Fruit fly (Drosophila melanogaster) whole organism, embryonic: ENCODE results near the gene CG34238.

Experiments used
- CG10979 ChIP-seq: fragments of 200-800 bp; sonication (Bioruptor generic); optimal IDR thresholded peaks from 2 replicates; lab custom pipeline; 2018; ENCODE audit warnings: missing biosample characterization, mild to moderate bottlenecking, missing genetic modification characterization, moderate library complexity
- CG12155 ChIP-seq: fragments of 200-800 bp; sonication (Bioruptor generic); optimal IDR thresholded peaks from 3 replicates; lab custom pipeline; 2016; ENCODE audit warnings: missing biosample characterization, missing genetic modification characterization
- CG13123 ChIP-seq: fragments of 200-800 bp; sonication (Bioruptor generic); optimal IDR thresholded peaks from 2 replicates; lab custom pipeline; 2016; ENCODE audit warnings: missing biosample characterization, missing genetic modification characterization
- CG14667 ChIP-seq: fragments of 200-800 bp; sonication (Bioruptor generic); IDR thresholded peaks from 2 replicates; pipeline ENCODE4 v1.3.6; 2022; ENCODE audit warnings: missing biosample characterization, missing genetic modification characterization
- CG15479 ChIP-seq: fragments of 200-800 bp; sonication (Bioruptor generic); optimal IDR thresholded peaks from 3 replicates; lab custom pipeline; 2019; ENCODE audit warnings: missing biosample characterization, mild to moderate bottlenecking, missing genetic modification characterization, moderate library complexity
- CG15601 ChIP-seq: fragments of 200-800 bp; sonication (Bioruptor generic); optimal IDR thresholded peaks from 3 replicates; lab custom pipeline; 2019; ENCODE audit warnings: missing biosample characterization, mild to moderate bottlenecking, missing genetic modification characterization, moderate library complexity
- CG2678 ChIP-seq: fragments of 200-800 bp; sonication (Bioruptor generic); optimal IDR thresholded peaks from 3 replicates; lab custom pipeline; 2019; ENCODE audit warnings: missing biosample characterization, mild to moderate bottlenecking, missing genetic modification characterization, moderate library complexity
- CG2889 ChIP-seq: fragments of 200-800 bp; sonication (Bioruptor generic); IDR thresholded peaks from 3 replicates; pipeline ENCODE4 v1.3.6; 2022; ENCODE audit warnings: missing biosample characterization, missing genetic modification characterization
- CG31365 ChIP-seq: fragments of 200-800 bp; sonication (Bioruptor generic); optimal IDR thresholded peaks from 2 replicates; lab custom pipeline; 2018; ENCODE audit warnings: missing biosample characterization, mild to moderate bottlenecking, missing genetic modification characterization
- CG31388 ChIP-seq: fragments of 200-800 bp; sonication (Bioruptor generic); optimal IDR thresholded peaks from 2 replicates; lab custom pipeline; 2016; ENCODE audit warnings: missing biosample characterization, missing genetic modification characterization
- CG34376 ChIP-seq: fragments of 200-800 bp; sonication (Bioruptor generic); optimal IDR thresholded peaks from 2 replicates; lab custom pipeline; 2018; ENCODE audit warnings: missing biosample characterization, mild to moderate bottlenecking, missing genetic modification characterization
- CG3726 ChIP-seq: fragments of 200-800 bp; sonication (Bioruptor generic); IDR thresholded peaks from 3 replicates; pipeline ENCODE4, ENCODE4 v1.3.6; 2022; ENCODE audit warnings: missing biosample characterization, missing genetic modification characterization
- CG4360 ChIP-seq: fragments of 200-800 bp; sonication (Bioruptor generic); IDR thresholded peaks from 2 replicates; pipeline ENCODE4 v1.3.6; 2022; ENCODE audit warnings: missing biosample characterization, missing genetic modification characterization
- CG4854 ChIP-seq: fragments of 200-800 bp; sonication (Bioruptor generic); optimal IDR thresholded peaks from 2 replicates; lab custom pipeline; 2016; ENCODE audit warnings: missing biosample characterization, missing genetic modification characterization, inconsistent platforms
- CG5180 ChIP-seq: fragments of 200-800 bp; sonication (Bioruptor generic); optimal IDR thresholded peaks from 3 replicates; lab custom pipeline; 2017; ENCODE audit warnings: missing biosample characterization, missing genetic modification characterization, mild to moderate bottlenecking, moderate library complexity, missing genetic modification reagents
- CG5245 ChIP-seq: fragments of 200-800 bp; sonication (Bioruptor generic); optimal IDR thresholded peaks from 3 replicates; lab custom pipeline; 2016; ENCODE audit warnings: missing biosample characterization, missing genetic modification characterization
- CG6272 ChIP-seq: fragments of 200-800 bp; sonication (Bioruptor generic); IDR thresholded peaks from 2 replicates; pipeline ENCODE4 v1.3.6; 2022; ENCODE audit warnings: missing biosample characterization, missing genetic modification characterization
- CG7987 ChIP-seq: fragments of 200-800 bp; sonication (Bioruptor generic); optimal IDR thresholded peaks from 2 replicates; lab custom pipeline; 2018; ENCODE audit warnings: missing biosample characterization, mild to moderate bottlenecking, missing genetic modification characterization, moderate library complexity
- CG8765 ChIP-seq: fragments of 200-800 bp; sonication (Bioruptor generic); IDR thresholded peaks from 2 replicates; pipeline ENCODE4 v1.3.6; 2022; ENCODE audit warnings: missing biosample characterization, missing genetic modification characterization
- CkIIα-i1 ChIP-seq: fragments of 200-800 bp; sonication (Bioruptor generic); IDR thresholded peaks from 2 replicates; pipeline ENCODE4 v1.3.6; 2022; ENCODE audit warnings: missing biosample characterization, missing genetic modification characterization
- Dbx ChIP-seq: fragments of 200-800 bp; sonication (Bioruptor generic); IDR thresholded peaks from 3 replicates; pipeline ENCODE4 v1.3.6; 2022; ENCODE audit warnings: missing biosample characterization, missing genetic modification characterization
- Dref ChIP-seq: fragments of 200-800 bp; sonication (Bioruptor generic); IDR thresholded peaks from 2 replicates; pipeline ENCODE4 v1.3.6; 2022; ENCODE audit warnings: missing biosample characterization, missing genetic modification characterization
- Hey ChIP-seq: fragments of 200-800 bp; sonication (Bioruptor generic); optimal IDR thresholded peaks from 3 replicates; lab custom pipeline; 2018; ENCODE audit warnings: missing biosample characterization, mild to moderate bottlenecking, missing genetic modification characterization
- Hr39 ChIP-seq: fragments of >200 bp; optimal IDR thresholded peaks from 2 replicates; lab custom pipeline; 2017
- Lhr ChIP-seq: fragments of 200-800 bp; sonication (Bioruptor generic); optimal IDR thresholded peaks from 3 replicates; lab custom pipeline; 2017; ENCODE audit warnings: mild to moderate bottlenecking, missing biosample characterization, missing genetic modification reagents, missing genetic modification characterization
- Nf-YB ChIP-seq: fragments of 200-800 bp; sonication (Bioruptor generic); optimal IDR thresholded peaks from 3 replicates; lab custom pipeline; 2019; ENCODE audit warnings: missing biosample characterization, mild to moderate bottlenecking, missing genetic modification characterization, moderate library complexity
- PHDP ChIP-seq: fragments of 200-800 bp; sonication (Bioruptor generic); optimal IDR thresholded peaks from 3 replicates; lab custom pipeline; 2018; ENCODE audit warnings: missing biosample characterization, mild to moderate bottlenecking, missing genetic modification characterization, moderate library complexity
- Six4 ChIP-seq: fragments of 200-800 bp; sonication (Bioruptor generic); optimal IDR thresholded peaks from 2 replicates; lab custom pipeline; 2016; ENCODE audit warnings: missing biosample characterization, missing genetic modification characterization
- Sox102F ChIP-seq: fragments of 200-800 bp; sonication (Bioruptor generic); optimal IDR thresholded peaks from 2 replicates; lab custom pipeline; 2018; ENCODE audit warnings: missing biosample characterization, mild to moderate bottlenecking, missing genetic modification characterization, moderate library complexity
- ato ChIP-seq: fragments of 200-800 bp; sonication (Bioruptor generic); IDR thresholded peaks from 2 replicates; pipeline ENCODE4 v1.3.6; 2022; ENCODE audit warnings: missing biosample characterization, missing genetic modification characterization; ENCODE audit not compliant: partially characterized antibody
- bsh ChIP-seq, 2 experiments: fragments of 200-800 bp; sonication (Bioruptor generic); optimal IDR thresholded peaks; 2 replicates each; lab custom pipeline; 2017 to 2018; ENCODE audit warnings: mild to moderate bottlenecking in 2 of 2, missing biosample characterization in 2 of 2, missing genetic modification characterization in 2 of 2, moderate library complexity in 1 of 2
- cas ChIP-seq: fragments of 200-800 bp; sonication (Bioruptor generic); IDR thresholded peaks from 2 replicates; pipeline ENCODE4 v1.3.6; 2022; ENCODE audit warnings: missing biosample characterization, missing genetic modification characterization
- chif ChIP-seq, 2 experiments: fragments of 200-800 bp; sonication (Bioruptor generic); optimal IDR thresholded peaks; 3 replicates each; lab custom pipeline; 2016; ENCODE audit warnings: missing biosample characterization in 2 of 2, missing genetic modification characterization in 2 of 2
- chinmo ChIP-seq: fragments of 200-800 bp; sonication (Bioruptor generic); IDR thresholded peaks from 4 replicates; pipeline ENCODE4 v1.3.6; 2022; ENCODE audit warnings: missing biosample characterization, missing genetic modification characterization; ENCODE audit not compliant: partially characterized antibody
- chm ChIP-seq: fragments of 200-800 bp; sonication (Bioruptor generic); IDR thresholded peaks from 2 replicates; pipeline ENCODE4 v1.3.6; 2022; ENCODE audit warnings: missing biosample characterization, missing genetic modification characterization
- dm ChIP-seq: fragments of 200-800 bp; sonication (Bioruptor generic); optimal IDR thresholded peaks from 3 replicates; lab custom pipeline; 2016; ENCODE audit warnings: missing biosample characterization, missing genetic modification characterization
- ftz-f1 ChIP-seq: fragments of 200-800 bp; sonication (Bioruptor generic); optimal IDR thresholded peaks from 2 replicates; lab custom pipeline; 2016; ENCODE audit warnings: missing biosample characterization, missing genetic modification characterization
- oc ChIP-seq: fragments of 200-800 bp; sonication (Bioruptor generic); optimal IDR thresholded peaks from 2 replicates; lab custom pipeline; 2018; ENCODE audit warnings: missing biosample characterization, mild to moderate bottlenecking, missing genetic modification characterization, moderate library complexity
- otp ChIP-seq: fragments of 200-800 bp; sonication (Bioruptor generic); IDR thresholded peaks from 3 replicates; pipeline ENCODE4, ENCODE4 v1.3.6; 2022; ENCODE audit warnings: missing biosample characterization, missing genetic modification characterization
- pfk ChIP-seq: fragments of 200-800 bp; sonication (Bioruptor generic); optimal IDR thresholded peaks from 2 replicates; lab custom pipeline; 2018; ENCODE audit warnings: missing biosample characterization, mild to moderate bottlenecking, missing genetic modification characterization, moderate library complexity
- ro ChIP-seq: fragments of 200-800 bp; sonication (Bioruptor generic); IDR thresholded peaks from 2 replicates; pipeline ENCODE4 v1.3.6; 2022; ENCODE audit warnings: missing biosample characterization, missing genetic modification characterization
- row ChIP-seq: fragments of 200-800 bp; sonication (Bioruptor generic); IDR thresholded peaks from 3 replicates; pipeline ENCODE4 v1.3.6; 2022; ENCODE audit warnings: missing biosample characterization, missing genetic modification characterization
- schlank ChIP-seq: fragments of 200-800 bp; sonication (Bioruptor generic); optimal IDR thresholded peaks from 2 replicates; lab custom pipeline; 2018; ENCODE audit warnings: missing biosample characterization, mild to moderate bottlenecking, missing genetic modification characterization
- sd ChIP-seq: fragments of 200-800 bp; sonication (Bioruptor generic); optimal IDR thresholded peaks from 3 replicates; lab custom pipeline; 2018; ENCODE audit warnings: missing biosample characterization, mild to moderate bottlenecking, missing genetic modification characterization, moderate library complexity
- slbo ChIP-seq: fragments of 200-800 bp; sonication (Bioruptor generic); IDR thresholded peaks from 2 replicates; pipeline ENCODE4 v1.3.6; 2022; ENCODE audit warnings: missing biosample characterization, missing genetic modification characterization
- slou ChIP-seq: fragments of 200-800 bp; sonication (Bioruptor generic); optimal IDR thresholded peaks from 3 replicates; lab custom pipeline; 2016; ENCODE audit warnings: missing biosample characterization, missing genetic modification characterization
- sna ChIP-seq: fragments of 200-800 bp; sonication (Bioruptor generic); IDR thresholded peaks from 2 replicates; pipeline ENCODE4 v1.3.6; 2022; ENCODE audit warnings: missing biosample characterization, missing genetic modification characterization; ENCODE audit not compliant: partially characterized antibody
- stwl ChIP-seq: fragments of 200-800 bp; sonication (Bioruptor generic); optimal IDR thresholded peaks from 3 replicates; lab custom pipeline; 2018; ENCODE audit warnings: missing biosample characterization, mild to moderate bottlenecking, missing genetic modification characterization, moderate library complexity
- vvl ChIP-seq: fragments of 200-800 bp; sonication (Bioruptor generic); IDR thresholded peaks from 2 replicates; pipeline ENCODE4 v1.3.6; 2022; ENCODE audit warnings: missing biosample characterization, missing genetic modification characterization
- wor ChIP-seq: fragments of 200-800 bp; sonication (Bioruptor generic); IDR thresholded peaks from 2 replicates; pipeline ENCODE4 v1.3.6; 2022; ENCODE audit warnings: missing biosample characterization, missing genetic modification characterization
- yki ChIP-seq: fragments of >200 bp; optimal IDR thresholded peaks from 3 replicates; lab custom pipeline; 2018

CG34238 gene

dm6 chr3L:10659993-10660743 lies 33.9 kb downstream of the CG34238 start (continued):
- TF ChIP-seq Hey (tag; lab: Kevin White, UChicago) (no peak), sna (GFP tag; lab: Robert Waterston, UW) (no peak), Nf-YB (GFP tag; lab: Kevin White, UChicago) (no peak), slbo (GFP tag; lab: Robert Waterston, UW) (no peak; the same call in 1 of the 2 replicates), ftz-f1 (no peak), PHDP (tag; lab: Kevin White, UChicago) (peak; percentile 1), Dbx (GFP tag; lab: Robert Waterston, UW) (no peak), CG31388 (GFP tag; lab: Kevin White, UChicago) (no peak), CG5245 (no peak), ato (no peak), oc (tag; lab: Kevin White, UChicago) (no peak), CG14667 (no peak), schlank (tag; lab: Kevin White, UChicago) (no peak), CG31365 (tag; lab: Kevin White, UChicago) (no peak), stwl (tag; lab: Kevin White, UChicago) (no peak), chinmo (no peak), CG4854 (GFP tag; lab: Kevin White, UChicago) (no peak), slou (GFP tag; lab: Kevin White, UChicago) (no peak), CG15479 (GFP tag; lab: Kevin White, UChicago) (peak; percentile 96), wor (GFP tag; lab: Robert Waterston, UW) (no peak), otp (GFP tag; lab: Robert Waterston, UW) (no peak), CG15601 (tag; lab: Kevin White, UChicago) (peak; percentile 25), CG2889 (GFP tag; lab: Robert Waterston, UW) (no peak), Lhr (GFP tag; lab: Kevin White, UChicago) (no peak), yki (lab: Kevin White, UChicago) (no peak), CG3726 (GFP tag; lab: Robert Waterston, UW) (no peak), ro (GFP tag; lab: Robert Waterston, UW) (no peak), CG7987 (GFP tag; lab: Kevin White, UChicago) (no peak), CG2678 (tag; lab: Kevin White, UChicago) (peak; percentile 30), CG10979 (tag; lab: Kevin White, UChicago) (peak; percentile 48), CG6272 (GFP tag; lab: Robert Waterston, UW) (no peak), CG34376 (GFP tag; lab: Kevin White, UChicago) (no peak), Hr39 (lab: Kevin White, UChicago) (no peak), Dref (no peak), CG8765 (no peak), chm (GFP tag; lab: Robert Waterston, UW) (no peak), CG5180 (GFP tag; lab: Kevin White, UChicago) (no peak), CG4360 (GFP tag; lab: Robert Waterston, UW) (no peak), row (GFP tag; lab: Robert Waterston, UW) (peak; percentile 32; the same call in 1 of the 3 replicates), cas (no peak), vvl (GFP tag; lab: Robert Waterston, UW) (no peak), Six4 (GFP tag; lab: Kevin White, UChicago) (no peak), CkIIα-i1 (GFP tag; lab: Robert Waterston, UW) (no peak), CG12155 (GFP tag; lab: Kevin White, UChicago) (no peak), Sox102F (peak; percentile 25), CG13123 (GFP tag; lab: Kevin White, UChicago) (no peak), bsh (GFP tag; optimal IDR thresholded peaks at IDR 0.05; lab: Kevin White, UChicago) (peak in 1 of 2 experiments; percentile 4), chif (GFP tag; optimal IDR thresholded peaks at IDR 0.05; lab: Kevin White, UChicago) (no peak), dm (no peak), sd (tag; lab: Kevin White, UChicago) (no peak), pfk (no peak)
